Worm (Caenorhabditis elegans) whole organism, young adult: ENCODE data around the gene Y54G2A.32.

ENCODE experiments used
- Y53F4B.3 ChIP-seq: fragments of 200-800 bp; sonication (Bioruptor generic); IDR thresholded peaks from 2 replicates; pipeline ENCODE4 v1.3.6; 2022; ENCODE audit warnings: missing genetic modification reagents, missing genetic modification characterization, missing compliant biosample characterization
- Y67H2A.10 ChIP-seq: fragments of 200-800 bp; sonication (Bioruptor generic); conservative IDR thresholded peaks from 2 replicates; pipeline ENCODE4 v1.3.6; 2022; ENCODE audit warnings: missing genetic modification reagents, missing genetic modification characterization, missing compliant biosample characterization
- ama-1 ChIP-seq, 3 experiments: fragments of 150-350 bp in 1 of 3; sonication (generic microtip) in 2 of 3; optimal IDR thresholded peaks; 2 replicates each; lab custom pipeline; 2014 to 2018; ENCODE audit warnings: missing biosample characterization in 2 of 3, missing genetic modification characterization in 2 of 3, missing genetic modification reagents in 2 of 3
- dpl-1 ChIP-seq: fragments of 150-350 bp; optimal IDR thresholded peaks from 2 replicates; lab custom pipeline; 2014; ENCODE audit warnings: missing biosample characterization, missing genetic modification reagents, missing genetic modification characterization
- him-1 ChIP-seq: sonication (generic microtip); optimal IDR thresholded peaks from 2 replicates; lab custom pipeline; 2016; ENCODE audit warnings: missing genotype, missing genetic modification reagents, missing genetic modification characterization, missing compliant biosample characterization
- lsl-1 ChIP-seq: fragments of 200-800 bp; sonication (Bioruptor generic); optimal IDR thresholded peaks from 2 replicates; lab custom pipeline; 2018; ENCODE audit warnings: mild to moderate bottlenecking, missing genetic modification characterization, moderate library complexity, missing compliant biosample characterization
- madf-10 ChIP-seq: sonication (generic microtip); optimal IDR thresholded peaks from 2 replicates; lab custom pipeline; 2016; ENCODE audit warnings: mild to moderate bottlenecking, missing genetic modification characterization, missing compliant biosample characterization
- pha-4 ChIP-seq: fragments of 150-350 bp; sonication (generic microtip); optimal IDR thresholded peaks from 2 replicates; lab custom pipeline; 2014; ENCODE audit warnings: missing biosample characterization, missing genetic modification reagents, missing genetic modification characterization
- rpc-1 ChIP-seq, 2 experiments: fragments of 150-350 bp in 1 of 2; sonication (generic microtip) in 1 of 2; optimal IDR thresholded peaks; 2 replicates each; lab custom pipeline; 2014 to 2018; ENCODE audit warnings: missing biosample characterization in 1 of 2, missing genetic modification characterization in 1 of 2, missing genetic modification reagents in 1 of 2, missing genotype in 1 of 2
- sea-2 ChIP-seq: fragments of 200-800 bp; sonication (Bioruptor generic); IDR thresholded peaks from 2 replicates; pipeline ENCODE4 v1.3.6; 2022; ENCODE audit warnings: missing genetic modification characterization, missing compliant biosample characterization
- snpc-4 ChIP-seq, 5 experiments: fragments of 150-350 bp in 1 of 5; sonication (generic microtip) in 4 of 5; optimal IDR thresholded peaks; 2 replicates each; lab custom pipeline; 2014 to 2018; ENCODE audit warnings: missing genetic modification characterization in 5 of 5, missing biosample characterization in 3 of 5, antibody characterized with exemption in 2 of 5, mild to moderate bottlenecking in 2 of 5, missing compliant biosample characterization in 2 of 5, missing genotype in 2 of 5, moderate library complexity in 2 of 5, missing genetic modification reagents in 1 of 5
- zfh-2 ChIP-seq: fragments of 200-800 bp; sonication (Bioruptor generic); conservative IDR thresholded peaks from 2 replicates; pipeline ENCODE4 v1.3.6; 2022; ENCODE audit warnings: missing genetic modification reagents, missing genetic modification characterization, missing compliant biosample characterization
- ztf-6 ChIP-seq: fragments of 200-800 bp; sonication (Bioruptor generic); IDR thresholded peaks from 2 replicates; pipeline ENCODE4 v1.3.6; 2022; ENCODE audit warnings: missing genetic modification reagents, missing genetic modification characterization, missing compliant biosample characterization

DNA sequence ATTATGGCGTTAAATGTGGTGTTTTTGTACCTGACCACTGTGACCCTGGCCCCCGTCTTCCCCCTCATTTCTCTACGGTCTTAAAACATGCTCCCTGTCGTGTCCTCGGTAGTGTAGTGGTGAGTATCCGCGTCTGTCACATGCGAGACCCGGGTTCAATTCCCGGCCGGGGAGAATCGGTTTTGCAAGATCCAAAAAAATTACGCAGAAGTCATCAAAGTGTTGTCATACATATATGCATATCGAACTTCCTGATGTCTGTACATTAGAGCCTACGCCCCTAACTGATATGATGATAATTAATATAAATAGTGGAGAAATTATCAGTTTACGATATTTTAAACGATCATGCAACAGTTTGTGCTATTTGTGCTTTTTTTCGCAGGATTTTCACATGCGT lies 1.8 kb downstream of the Y54G2A.32 start, which contains the start of gene Y54G2A.45:
- no peak for TF ChIP-seq dpl-1 (GFP tag; lab: Kevin White, UChicago)
- TF ChIP-seq pha-4 (tag; lab: Kevin White, UChicago) = no peak
- peak; percentile 79 for TF ChIP-seq him-1
- no peak for TF ChIP-seq ama-1 (optimal IDR thresholded peaks at IDR 0.05; lab: Kevin White, UChicago)
- peak in 1 of 2 experiments; percentile 6 for TF ChIP-seq ama-1 (GFP tag; optimal IDR thresholded peaks at IDR 0.05; lab: Kevin White, UChicago)
- TF ChIP-seq sea-2 = 0 out of 2 replicates have a peak, but pooled peaks have one; percentile 11
- TF ChIP-seq ztf-6 (GFP tag; lab: Robert Waterston, UW) = no peak
- peak; percentile 59 for TF ChIP-seq lsl-1 (GFP tag; lab: Kevin White, UChicago)
- TF ChIP-seq madf-10 (tag; lab: Kevin White, UChicago) = peak; percentile 86
- TF ChIP-seq Y67H2A.10 (GFP tag; lab: Robert Waterston, UW) = no peak
- no peak for TF ChIP-seq Y53F4B.3 (GFP tag; lab: Robert Waterston, UW)
- peak; percentile 93 for TF ChIP-seq rpc-1 (optimal IDR thresholded peaks at IDR 0.05; lab: Kevin White, UChicago)
- TF ChIP-seq rpc-1 (tag; optimal IDR thresholded peaks at IDR 0.05; lab: Kevin White, UChicago) = peak; percentile 95
- peak; percentile 56; the same call in 1 of the 2 replicates for TF ChIP-seq zfh-2 (GFP tag; lab: Robert Waterston, UW)
- TF ChIP-seq snpc-4 (GFP tag; optimal IDR thresholded peaks at IDR 0.05; lab: Kevin White, UChicago) = peak; percentile 72
- TF ChIP-seq snpc-4 (tag; optimal IDR thresholded peaks at IDR 0.05; lab: Kevin White, UChicago) = peak; percentile 3 to 78 (median 70)
